Comparison of ENCODE assay signal across 1 fruit fly cellular context in the genomic region with DNA sequence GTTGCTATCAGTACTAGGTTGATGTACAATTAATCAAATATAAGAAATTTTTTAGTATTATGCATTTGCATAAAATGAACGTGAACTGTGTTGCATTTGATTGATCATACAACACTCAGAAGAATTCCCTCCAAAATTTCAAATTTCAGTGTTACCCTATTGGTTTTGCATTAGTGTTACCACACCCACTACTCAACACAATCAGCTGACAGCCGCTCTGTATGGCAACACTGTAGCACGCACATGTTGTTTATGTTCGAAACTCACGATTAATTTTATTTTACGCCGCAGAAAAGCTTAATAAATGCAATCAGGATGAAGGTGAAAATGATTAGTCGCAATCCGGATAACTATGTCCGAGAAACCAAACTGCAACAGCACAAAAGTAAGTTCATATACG.
TF ChIP-seq lines count a peak whose summit lies in the region.

A gene (plus strand): TSS at position 215 of the 400 bp plus-strand sequence.

TF ChIP-seq in whole organism, embryonic, 481 proteins besides CTCF, POLR2A, EP300 and RAD21 (continued from another document):
- peak; percentile 59 for TF ChIP-seq CG17186 (GFP tag; optimal IDR thresholded peaks at IDR 0.05; lab: Kevin White, UChicago)
- no peak for TF ChIP-seq MTF-1 (GFP tag; optimal IDR thresholded peaks at IDR 0.05; lab: Kevin White, UChicago; ENCODE audit: borderline replicate concordance)
- no peak for TF ChIP-seq CG7963 (GFP tag; IDR thresholded peaks at IDR 0.05; lab: Robert Waterston, UW; ENCODE audit: partially characterized antibody)
- TF ChIP-seq CG13287 (GFP tag; IDR thresholded peaks at IDR 0.05; lab: Robert Waterston, UW; ENCODE audit: partially characterized antibody) = peak; percentile 71
- TF ChIP-seq CG8290 (GFP tag; optimal IDR thresholded peaks at IDR 0.05; lab: Kevin White, UChicago) = no peak
- TF ChIP-seq CG8290 (tag; optimal IDR thresholded peaks at IDR 0.05; lab: Kevin White, UChicago) = peak in 1 of 2 experiments; percentile 47
- no peak for TF ChIP-seq Gsc (GFP tag; IDR thresholded peaks at IDR 0.05; lab: Robert Waterston, UW)
- no peak for TF ChIP-seq Fer2 (tag; optimal IDR thresholded peaks at IDR 0.05; lab: Kevin White, UChicago)
- TF ChIP-seq gfzf (GFP tag; optimal IDR thresholded peaks at IDR 0.05; lab: Kevin White, UChicago) = peak; percentile 26
- peak; percentile 60 for TF ChIP-seq trem (tag; optimal IDR thresholded peaks at IDR 0.05; lab: Kevin White, UChicago)
- TF ChIP-seq Dll (GFP tag; IDR thresholded peaks at IDR 0.05; lab: Robert Waterston, UW; ENCODE audit: partially characterized antibody) = peak; percentile 44; the same call in 1 of the 4 replicates
- TF ChIP-seq MESR4 (GFP tag; optimal IDR thresholded peaks at IDR 0.05; lab: Kevin White, UChicago) = peak; percentile 54
- no peak for TF ChIP-seq Ssrp (tag; optimal IDR thresholded peaks at IDR 0.05; lab: Kevin White, UChicago)
- TF ChIP-seq maf-S (GFP tag; optimal IDR thresholded peaks at IDR 0.05; lab: Kevin White, UChicago) = no peak
- no peak for TF ChIP-seq CG11695 (GFP tag; IDR thresholded peaks at IDR 0.05; lab: Robert Waterston, UW)
- TF ChIP-seq emc (GFP tag; optimal IDR thresholded peaks at IDR 0.05; lab: Kevin White, UChicago) = no peak
- no peak for TF ChIP-seq TFAM (GFP tag; optimal IDR thresholded peaks at IDR 0.05; lab: Kevin White, UChicago)
- TF ChIP-seq CG11085 (GFP tag; IDR thresholded peaks at IDR 0.05; lab: Robert Waterston, UW) = no peak
